Worm (Caenorhabditis elegans): Measurements from ENCODE around the gene C32D5.4.
A peak's percentile ranks its signal among the peaks of the same experiment; 100 is the strongest.

C32D5.4 gene

DNA sequence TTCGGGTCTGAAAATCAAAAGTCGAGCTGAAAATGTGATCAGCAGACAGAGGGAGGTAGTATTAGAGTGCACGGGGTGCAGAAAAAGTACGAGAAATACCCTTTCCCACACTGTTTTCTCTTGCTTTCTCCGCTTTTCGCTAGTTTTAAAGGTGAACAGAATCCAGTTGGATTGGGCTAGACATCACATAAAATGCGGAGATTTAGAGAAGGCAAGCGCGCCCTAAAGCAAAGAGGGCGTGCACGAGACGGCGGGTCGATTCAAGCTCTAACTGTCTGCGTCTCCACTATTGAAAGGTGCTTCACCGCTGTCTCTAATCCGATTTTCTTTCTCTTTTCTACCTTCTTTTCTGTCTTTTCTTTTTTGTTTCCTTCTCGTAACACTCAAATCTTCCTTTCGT is 47.2 kb upstream of the C32D5.4 start (continued):
- peak; percentile 67 for TF ChIP-seq somi-1 (GFP tag; optimal IDR thresholded peaks at IDR 0.05)
- no peak for TF ChIP-seq Y53F4B.3 (GFP tag; IDR thresholded peaks at IDR 0.05)
- TF ChIP-seq rpc-1 (optimal IDR thresholded peaks at IDR 0.05): no peak
- no peak for TF ChIP-seq rpc-1 (tag; optimal IDR thresholded peaks at IDR 0.05)
- TF ChIP-seq dox-1 (GFP tag; IDR thresholded peaks at IDR 0.05): peak; percentile 94
- no peak for TF ChIP-seq lsy-27 (tag; optimal IDR thresholded peaks at IDR 0.05; ENCODE audit: borderline replicate concordance, insufficient read depth)
- no peak for TF ChIP-seq mel-28 (tag; optimal IDR thresholded peaks at IDR 0.05; ENCODE audit: borderline replicate concordance)
- TF ChIP-seq chd-7 (tag; optimal IDR thresholded peaks at IDR 0.05): peak; percentile 63
- TF ChIP-seq snpc-3.4 (tag; optimal IDR thresholded peaks at IDR 0.05): peak; percentile 73
- TF ChIP-seq ccch-3 (GFP tag; optimal IDR thresholded peaks at IDR 0.05): no peak
- TF ChIP-seq atf-7 (tag; optimal IDR thresholded peaks at IDR 0.05): peak; percentile 31
- no peak for TF ChIP-seq let-607 (tag; optimal IDR thresholded peaks at IDR 0.05)
- peak; percentile 66 for TF ChIP-seq ceh-100 (GFP tag; IDR thresholded peaks at IDR 0.05)
- TF ChIP-seq him-1 (tag; optimal IDR thresholded peaks at IDR 0.05): no peak
- TF ChIP-seq nhr-120 (GFP tag; IDR thresholded peaks at IDR 0.05): no peak
- TF ChIP-seq ets-4 (GFP tag; optimal IDR thresholded peaks at IDR 0.05): no peak
- peak; percentile 79 for TF ChIP-seq nhr-80 (tag; optimal IDR thresholded peaks at IDR 0.05)
- peak; percentile 67 for TF ChIP-seq athp-1 (tag; optimal IDR thresholded peaks at IDR 0.05)
- peak in 1 of 3 experiments; percentile 48 for TF ChIP-seq lin-35 (GFP tag; optimal IDR thresholded peaks at IDR 0.05)
- TF ChIP-seq D2030.7 (GFP tag; IDR thresholded peaks at IDR 0.05): peak; percentile 85
- TF ChIP-seq snpc-1.3 (tag; optimal IDR thresholded peaks at IDR 0.05; ENCODE audit: insufficient read depth): peak; percentile 38
- peak; percentile 3 for TF ChIP-seq gei-17 (GFP tag; optimal IDR thresholded peaks at IDR 0.05)
- TF ChIP-seq ztf-18 (tag; optimal IDR thresholded peaks at IDR 0.05): peak; percentile 75
- TF ChIP-seq ceh-40 (GFP tag; IDR thresholded peaks at IDR 0.05): no peak
- no peak for TF ChIP-seq sea-2 (GFP tag; IDR thresholded peaks at IDR 0.05)
- TF ChIP-seq ztf-28 (GFP tag; IDR thresholded peaks at IDR 0.05): 0 out of 2 replicates have a peak, but pooled peaks have one; percentile 6
- TF ChIP-seq sptf-2 (GFP tag; optimal IDR thresholded peaks at IDR 0.05): no peak
- TF ChIP-seq nfya-2 (GFP tag; IDR thresholded peaks at IDR 0.05): no peak
- peak; percentile 42; the same call in 1 of the 2 replicates for TF ChIP-seq Y53G8AR.9 (GFP tag; conservative IDR thresholded peaks at IDR 0.05)
- TF ChIP-seq nhr-90 (tag; optimal IDR thresholded peaks at IDR 0.05): no peak
- TF ChIP-seq zfh-2 (GFP tag; conservative IDR thresholded peaks at IDR 0.05): peak; percentile 89
- TF ChIP-seq T07F8.4 (tag; optimal IDR thresholded peaks at IDR 0.05): no peak
- 0 out of 2 replicates have a peak, but pooled peaks have one; percentile 18 for TF ChIP-seq C06A6.2 (GFP tag; conservative IDR thresholded peaks at IDR 0.05)
- no peak for TF ChIP-seq F37B4.10 (GFP tag; IDR thresholded peaks at IDR 0.05)
- no peak for TF ChIP-seq let-526 (GFP tag; IDR thresholded peaks at IDR 0.05)
- TF ChIP-seq attf-6 (GFP tag; IDR thresholded peaks at IDR 0.05): 0 out of 2 replicates have a peak, but pooled peaks have one; percentile 25
- TF ChIP-seq hrde-1 (tag; optimal IDR thresholded peaks at IDR 0.05; ENCODE audit: borderline replicate concordance): no peak
- no peak for TF ChIP-seq lag-1 (GFP tag; IDR thresholded peaks at IDR 0.05)
- TF ChIP-seq attf-5 (GFP tag; optimal IDR thresholded peaks at IDR 0.05): peak; percentile 95
- TF ChIP-seq akir-1 (GFP tag; optimal IDR thresholded peaks at IDR 0.05): no peak
- TF ChIP-seq unc-130 (GFP tag; optimal IDR thresholded peaks at IDR 0.05): peak; percentile 15
- TF ChIP-seq cebp-1 (GFP tag; IDR thresholded peaks at IDR 0.05): no peak
- TF ChIP-seq cebp-1 (tag; optimal IDR thresholded peaks at IDR 0.05): peak; percentile 77
- TF ChIP-seq T26A5.8 (tag; optimal IDR thresholded peaks at IDR 0.05): no peak
- TF ChIP-seq ztf-22 (GFP tag; optimal IDR thresholded peaks at IDR 0.05): no peak
- peak; percentile 76 for TF ChIP-seq B0336.3 (GFP tag; IDR thresholded peaks at IDR 0.05)
- no peak for TF ChIP-seq sdz-38 (tag; optimal IDR thresholded peaks at IDR 0.05)
- no peak for TF ChIP-seq madf-10 (tag; optimal IDR thresholded peaks at IDR 0.05)
- peak; percentile 68 for TF ChIP-seq K12H6.12 (tag; optimal IDR thresholded peaks at IDR 0.05)

Data from whole organism, young adult.